Fruit fly (Drosophila melanogaster): Measurements from ENCODE around the gene Acsf2.

- TF ChIP-seq psq (optimal IDR thresholded peaks at IDR 0.05) (no peak), ttk (optimal IDR thresholded peaks at IDR 0.05) (no peak), insv (optimal IDR thresholded peaks at IDR 0.05) (no peak), h (optimal IDR thresholded peaks at IDR 0.05) (no peak)
These were observed 39.4 kb downstream of the Acsf2 start for dm6 chr2L:5302692-5303043.

All from Kc167 (cell line).